Fruit fly (Drosophila melanogaster) whole organism, embryonic: Measurements from ENCODE around the gene nmo.

ENCODE experiments used
- Blimp-1 ChIP-seq: fragments of 200-800 bp; sonication (Bioruptor generic); optimal IDR thresholded peaks from 3 replicates; lab custom pipeline; 2018; ENCODE audit warnings: missing biosample characterization, missing genetic modification characterization, mild to moderate bottlenecking, moderate library complexity, missing genetic modification reagents
- CG10147 ChIP-seq: fragments of 200-800 bp; sonication (Bioruptor generic); optimal IDR thresholded peaks from 2 replicates; lab custom pipeline; 2019; ENCODE audit warnings: missing biosample characterization, mild to moderate bottlenecking, missing genetic modification characterization, moderate library complexity
- CG10209 ChIP-seq: fragments of 200-800 bp; sonication (Bioruptor generic); optimal IDR thresholded peaks from 3 replicates; lab custom pipeline; 2017; ENCODE audit warnings: missing biosample characterization, mild to moderate bottlenecking, missing genetic modification characterization, missing genetic modification reagents
- CG10267 ChIP-seq: fragments of 200-800 bp; sonication (Bioruptor generic); optimal IDR thresholded peaks from 2 replicates; lab custom pipeline; 2018; ENCODE audit warnings: missing biosample characterization, mild to moderate bottlenecking, missing genetic modification characterization, moderate library complexity
- CG10543 ChIP-seq: fragments of 200-800 bp; sonication (Bioruptor generic); optimal IDR thresholded peaks from 3 replicates; lab custom pipeline; 2017; ENCODE audit warnings: missing biosample characterization, mild to moderate bottlenecking, missing genetic modification characterization, moderate library complexity
- CG11696 ChIP-seq: fragments of 200-800 bp; sonication (Bioruptor generic); IDR thresholded peaks from 2 replicates; pipeline ENCODE4 v1.3.6; 2022; ENCODE audit warnings: missing biosample characterization, missing genetic modification characterization
- CG13424 ChIP-seq: fragments of 200-800 bp; sonication (Bioruptor generic); optimal IDR thresholded peaks from 2 replicates; lab custom pipeline; 2019; ENCODE audit warnings: missing biosample characterization, mild to moderate bottlenecking, missing genetic modification characterization, moderate library complexity
- CG14710 ChIP-seq: fragments of 200-800 bp; sonication (Bioruptor generic); optimal IDR thresholded peaks from 3 replicates; lab custom pipeline; 2019; ENCODE audit warnings: missing biosample characterization, mild to moderate bottlenecking, missing genetic modification characterization, moderate library complexity
- CG14965 ChIP-seq: fragments of 200-800 bp; sonication (Bioruptor generic); optimal IDR thresholded peaks from 2 replicates; lab custom pipeline; 2016; ENCODE audit warnings: missing biosample characterization, missing genetic modification characterization, borderline replicate concordance
- CG18011 ChIP-seq: fragments of 200-800 bp; sonication (Bioruptor generic); optimal IDR thresholded peaks from 2 replicates; lab custom pipeline; 2017; ENCODE audit warnings: missing biosample characterization, missing genetic modification characterization, mild to moderate bottlenecking, moderate library complexity, missing genotype
- CG18599 ChIP-seq: fragments of 200-800 bp; sonication (Bioruptor generic); optimal IDR thresholded peaks from 3 replicates; lab custom pipeline; 2017; ENCODE audit warnings: missing biosample characterization, missing genetic modification characterization, mild to moderate bottlenecking, moderate library complexity, missing genetic modification reagents
- CG2120 ChIP-seq: fragments of 200-800 bp; sonication (Bioruptor generic); optimal IDR thresholded peaks from 3 replicates; lab custom pipeline; 2016; ENCODE audit warnings: missing biosample characterization, missing genetic modification characterization
- CG2678 ChIP-seq: fragments of 200-800 bp; sonication (Bioruptor generic); optimal IDR thresholded peaks from 3 replicates; lab custom pipeline; 2019; ENCODE audit warnings: missing biosample characterization, mild to moderate bottlenecking, missing genetic modification characterization, moderate library complexity
- CG30403 ChIP-seq: fragments of 200-800 bp; sonication (Bioruptor generic); optimal IDR thresholded peaks from 3 replicates; lab custom pipeline; 2016; ENCODE audit warnings: missing biosample characterization, missing genetic modification characterization
- CG31441 ChIP-seq: fragments of 200-800 bp; sonication (Bioruptor generic); IDR thresholded peaks from 2 replicates; pipeline ENCODE4 v1.3.6; 2022; ENCODE audit warnings: missing biosample characterization, missing genetic modification characterization
- CG34224 ChIP-seq: fragments of 200-800 bp; sonication (Bioruptor generic); IDR thresholded peaks from 3 replicates; pipeline ENCODE4 v1.3.6; 2022; ENCODE audit warnings: missing biosample characterization, missing genetic modification characterization; ENCODE audit not compliant: partially characterized antibody
- CG43689 ChIP-seq: fragments of 200-800 bp; sonication (Bioruptor generic); IDR thresholded peaks from 2 replicates; pipeline ENCODE4 v1.3.6; 2022; ENCODE audit warnings: missing biosample characterization, missing genetic modification characterization
- CG4404 ChIP-seq: fragments of 200-800 bp; sonication (Bioruptor generic); IDR thresholded peaks from 2 replicates; pipeline ENCODE4 v1.3.6; 2022; ENCODE audit warnings: missing biosample characterization, missing genetic modification characterization
- CG4424 ChIP-seq: fragments of 200-800 bp; sonication (Bioruptor generic); optimal IDR thresholded peaks from 3 replicates; lab custom pipeline; 2016; ENCODE audit warnings: missing biosample characterization, missing genetic modification characterization
- CG5180 ChIP-seq: fragments of 200-800 bp; sonication (Bioruptor generic); optimal IDR thresholded peaks from 3 replicates; lab custom pipeline; 2017; ENCODE audit warnings: missing biosample characterization, missing genetic modification characterization, mild to moderate bottlenecking, moderate library complexity, missing genetic modification reagents
- CG5245 ChIP-seq: fragments of 200-800 bp; sonication (Bioruptor generic); optimal IDR thresholded peaks from 3 replicates; lab custom pipeline; 2016; ENCODE audit warnings: missing biosample characterization, missing genetic modification characterization
- CG6175 ChIP-seq: fragments of 200-800 bp; sonication (Bioruptor generic); IDR thresholded peaks from 3 replicates; pipeline ENCODE4 v1.3.6; 2022; ENCODE audit warnings: missing biosample characterization, missing genetic modification characterization
- CG6683 ChIP-seq: fragments of 200-800 bp; sonication (Bioruptor generic); optimal IDR thresholded peaks from 2 replicates; lab custom pipeline; 2017; ENCODE audit warnings: missing biosample characterization, mild to moderate bottlenecking, missing genetic modification characterization, missing genetic modification reagents
- CG7987 ChIP-seq: fragments of 200-800 bp; sonication (Bioruptor generic); optimal IDR thresholded peaks from 2 replicates; lab custom pipeline; 2018; ENCODE audit warnings: missing biosample characterization, mild to moderate bottlenecking, missing genetic modification characterization, moderate library complexity
- CG8281 ChIP-seq: fragments of 200-800 bp; sonication (Bioruptor generic); optimal IDR thresholded peaks from 2 replicates; lab custom pipeline; 2018; ENCODE audit warnings: missing biosample characterization, mild to moderate bottlenecking, missing genetic modification characterization, moderate library complexity
- CG8765 ChIP-seq: fragments of 200-800 bp; sonication (Bioruptor generic); IDR thresholded peaks from 2 replicates; pipeline ENCODE4 v1.3.6; 2022; ENCODE audit warnings: missing biosample characterization, missing genetic modification characterization
- CG9797 ChIP-seq: fragments of 200-800 bp; sonication (Bioruptor generic); optimal IDR thresholded peaks from 3 replicates; lab custom pipeline; 2018; ENCODE audit warnings: missing biosample characterization, mild to moderate bottlenecking, missing genetic modification characterization
- CoRest ChIP-seq: fragments of 200-800 bp; sonication (Bioruptor generic); optimal IDR thresholded peaks from 3 replicates; lab custom pipeline; 2018; ENCODE audit warnings: missing biosample characterization, mild to moderate bottlenecking, missing genetic modification characterization, moderate library complexity
- D19A ChIP-seq: fragments of 200-800 bp; optimal IDR thresholded peaks from 3 replicates; lab custom pipeline; 2019; ENCODE audit warnings: missing biosample characterization, mild to moderate bottlenecking, missing genetic modification characterization, moderate library complexity
- Fer1 ChIP-seq: fragments of 200-800 bp; sonication (Bioruptor generic); optimal IDR thresholded peaks from 2 replicates; lab custom pipeline; 2017; ENCODE audit warnings: missing biosample characterization, mild to moderate bottlenecking, missing genetic modification characterization
- Pdp1 ChIP-seq, 2 experiments: fragments of 200-800 bp; sonication (Bioruptor generic); optimal IDR thresholded peaks; 3 replicates each; lab custom pipeline; 2016; ENCODE audit warnings: missing biosample characterization in 2 of 2, missing genetic modification characterization in 2 of 2, mild to moderate bottlenecking in 1 of 2, moderate library complexity in 1 of 2
- Rx ChIP-seq: fragments of 200-800 bp; sonication (Bioruptor generic); IDR thresholded peaks from 2 replicates; pipeline ENCODE4 v1.3.6; 2022; ENCODE audit warnings: missing biosample characterization, missing genetic modification characterization
- Six4 ChIP-seq: fragments of 200-800 bp; sonication (Bioruptor generic); optimal IDR thresholded peaks from 2 replicates; lab custom pipeline; 2016; ENCODE audit warnings: missing biosample characterization, missing genetic modification characterization
- Sox100B ChIP-seq: fragments of 200-800 bp; sonication (Bioruptor generic); optimal IDR thresholded peaks from 3 replicates; lab custom pipeline; 2018; ENCODE audit warnings: missing biosample characterization, mild to moderate bottlenecking, missing genetic modification characterization
- Sox102F ChIP-seq: fragments of 200-800 bp; sonication (Bioruptor generic); optimal IDR thresholded peaks from 2 replicates; lab custom pipeline; 2018; ENCODE audit warnings: missing biosample characterization, mild to moderate bottlenecking, missing genetic modification characterization, moderate library complexity
- Taf1 ChIP-seq: fragments of 200-800 bp; sonication (Bioruptor generic); IDR thresholded peaks from 2 replicates; pipeline ENCODE4 v1.3.6; 2022; ENCODE audit warnings: missing biosample characterization, missing genetic modification characterization
- Xbp1 ChIP-seq: fragments of 200-800 bp; sonication (Bioruptor generic); optimal IDR thresholded peaks from 3 replicates; lab custom pipeline; 2016; ENCODE audit warnings: missing biosample characterization, mild to moderate bottlenecking, missing genetic modification characterization
- bsh ChIP-seq, 2 experiments: fragments of 200-800 bp; sonication (Bioruptor generic); optimal IDR thresholded peaks; 2 replicates each; lab custom pipeline; 2017 to 2018; ENCODE audit warnings: mild to moderate bottlenecking in 2 of 2, missing biosample characterization in 2 of 2, missing genetic modification characterization in 2 of 2, moderate library complexity in 1 of 2
- chinmo ChIP-seq: fragments of 200-800 bp; sonication (Bioruptor generic); IDR thresholded peaks from 4 replicates; pipeline ENCODE4 v1.3.6; 2022; ENCODE audit warnings: missing biosample characterization, missing genetic modification characterization; ENCODE audit not compliant: partially characterized antibody
- grau ChIP-seq: fragments of 200-800 bp; optimal IDR thresholded peaks from 3 replicates; lab custom pipeline; 2019; ENCODE audit warnings: missing biosample characterization, mild to moderate bottlenecking, missing genetic modification characterization, moderate library complexity
- jigr1 ChIP-seq: fragments of 200-800 bp; sonication (Bioruptor generic); IDR thresholded peaks from 3 replicates; pipeline ENCODE4 v1.3.6; 2022; ENCODE audit warnings: missing biosample characterization, missing genetic modification characterization
- kah ChIP-seq: fragments of 200-800 bp; sonication (Bioruptor generic); optimal IDR thresholded peaks from 2 replicates; lab custom pipeline; 2018; ENCODE audit warnings: missing biosample characterization, mild to moderate bottlenecking, missing genetic modification characterization
- odd ChIP-seq: fragments of 200-800 bp; sonication (Bioruptor generic); optimal IDR thresholded peaks from 2 replicates; lab custom pipeline; 2017; ENCODE audit warnings: missing biosample characterization, mild to moderate bottlenecking, missing genetic modification characterization
- onecut ChIP-seq: fragments of 200-800 bp; sonication (Bioruptor generic); IDR thresholded peaks from 2 replicates; pipeline ENCODE4 v1.3.6; 2022; ENCODE audit warnings: missing biosample characterization, missing genetic modification characterization
- psq ChIP-seq: fragments of 200-800 bp; sonication (Bioruptor generic); optimal IDR thresholded peaks from 2 replicates; lab custom pipeline; 2017; ENCODE audit warnings: missing biosample characterization, missing genetic modification characterization
- scrt ChIP-seq: fragments of 200-800 bp; sonication (Bioruptor generic); optimal IDR thresholded peaks from 2 replicates; lab custom pipeline; 2018; ENCODE audit warnings: missing biosample characterization, mild to moderate bottlenecking, missing genetic modification characterization, moderate library complexity
- tap ChIP-seq: fragments of 200-800 bp; optimal IDR thresholded peaks from 3 replicates; lab custom pipeline; 2019; ENCODE audit warnings: missing biosample characterization, mild to moderate bottlenecking, missing genetic modification characterization, moderate library complexity
- toy ChIP-seq: fragments of 200-800 bp; sonication (Bioruptor generic); IDR thresholded peaks from 2 replicates; pipeline ENCODE4 v1.3.6; 2022; ENCODE audit warnings: missing biosample characterization, missing genetic modification characterization
- vvl ChIP-seq: fragments of 200-800 bp; sonication (Bioruptor generic); IDR thresholded peaks from 2 replicates; pipeline ENCODE4 v1.3.6; 2022; ENCODE audit warnings: missing biosample characterization, missing genetic modification characterization

nmo gene

dm6 chr3L:8072720-8073119, 93.9 kb downstream of the nmo start (continued):
- TF ChIP-seq chinmo (GFP tag; lab: Robert Waterston, UW) (no peak), onecut (GFP tag; lab: Robert Waterston, UW) (peak; percentile 51), CG31441 (peak; percentile 76), CG11696 (GFP tag; lab: Robert Waterston, UW) (peak; percentile 64; the same call in 1 of the 2 replicates), Sox102F (GFP tag; lab: Kevin White, UChicago) (peak; percentile 50), CG10267 (tag; lab: Kevin White, UChicago) (peak; percentile 53), odd (GFP tag; lab: Kevin White, UChicago) (no peak), tap (tag; lab: Kevin White, UChicago) (peak; percentile 73), CG14710 (peak; percentile 64), CG10209 (GFP tag; lab: Kevin White, UChicago) (peak; percentile 17), CG8281 (tag; lab: Kevin White, UChicago) (peak; percentile 40), CG6683 (GFP tag; lab: Kevin White, UChicago) (peak; percentile 47), CG5180 (GFP tag; lab: Kevin White, UChicago) (peak; percentile 67), CG4424 (GFP tag; lab: Kevin White, UChicago) (peak; percentile 79), Pdp1 (GFP tag; optimal IDR thresholded peaks at IDR 0.05; lab: Kevin White, UChicago) (peak; percentile 1 to 70), CG10147 (GFP tag; lab: Kevin White, UChicago) (peak; percentile 84), jigr1 (0 out of 3 replicates have a peak, but pooled peaks have one; percentile 42), Fer1 (peak; percentile 77), CG34224 (GFP tag; lab: Robert Waterston, UW) (no peak), CG14965 (peak; percentile 16), CG18011 (no peak), CG10543 (GFP tag; lab: Kevin White, UChicago) (no peak), psq (GFP tag; lab: Kevin White, UChicago) (no peak), Blimp-1 (peak; percentile 82), toy (GFP tag; lab: Robert Waterston, UW) (no peak), scrt (GFP tag; lab: Kevin White, UChicago) (peak; percentile 74), Sox100B (peak; percentile 62), Rx (GFP tag; lab: Robert Waterston, UW) (peak; percentile 54), CG2678 (tag; lab: Kevin White, UChicago) (peak; percentile 88), CG4404 (GFP tag; lab: Robert Waterston, UW) (peak; percentile 23; the same call in 1 of the 2 replicates), CoRest (peak; percentile 31), Six4 (no peak), CG18599 (peak; percentile 83), CG9797 (no peak), Xbp1 (GFP tag; lab: Kevin White, UChicago) (peak; percentile 18), kah (GFP tag; lab: Kevin White, UChicago) (peak; percentile 39), CG2120 (GFP tag; lab: Kevin White, UChicago) (peak; percentile 46), CG5245 (peak; percentile 72), Taf1 (GFP tag; lab: Robert Waterston, UW) (peak; percentile 38; the same call in 1 of the 2 replicates), CG30403 (GFP tag; lab: Kevin White, UChicago) (peak; percentile 60), grau (peak; percentile 35), CG8765 (GFP tag; lab: Robert Waterston, UW) (no peak), CG7987 (GFP tag; lab: Kevin White, UChicago) (peak; percentile 56), CG6175 (GFP tag; lab: Robert Waterston, UW) (0 out of 3 replicates have a peak, but pooled peaks have one; percentile 45), bsh (GFP tag; optimal IDR thresholded peaks at IDR 0.05; lab: Kevin White, UChicago) (peak in 1 of 2 experiments; percentile 28), D19A (tag; lab: Kevin White, UChicago) (peak; percentile 66), CG43689 (GFP tag; lab: Robert Waterston, UW) (no peak), CG13424 (tag; lab: Kevin White, UChicago) (peak; percentile 28), vvl (peak; percentile 81)
